Worm (Caenorhabditis elegans) whole organism, L3 larva: ENCODE measurements around the gene clec-130.

ENCODE experiments used
- ama-1 ChIP-seq: fragments of 150-350 bp; optimal IDR thresholded peaks from 2 replicates; lab custom pipeline; 2018
- ceh-28 ChIP-seq: fragments of 150-350 bp; optimal IDR thresholded peaks from 2 replicates; lab custom pipeline; 2014; ENCODE audit warnings: missing biosample characterization, missing genetic modification reagents, missing genetic modification characterization
- ceh-82 ChIP-seq: fragments of 150-350 bp; optimal IDR thresholded peaks from 2 replicates; lab custom pipeline; 2014; ENCODE audit warnings: missing biosample characterization, missing genetic modification characterization
- ceh-9 ChIP-seq: sonication (generic microtip); optimal IDR thresholded peaks from 2 replicates; lab custom pipeline; 2018; ENCODE audit warnings: missing biosample characterization, missing genetic modification characterization
- elt-3 ChIP-seq, 3 experiments: fragments of 150-350 bp in 1 of 3; sonication (generic microtip) in 2 of 3; optimal IDR thresholded peaks; 2 replicates in 2 of 3; 4 replicates in 1 of 3; lab custom pipeline; 2014 to 2017; ENCODE audit warnings: missing biosample characterization in 3 of 3, missing genetic modification characterization in 3 of 3
- fkh-10 ChIP-seq: sonication (generic microtip); optimal IDR thresholded peaks from 2 replicates; lab custom pipeline; 2017; ENCODE audit warnings: missing biosample characterization, missing genetic modification reagents, missing genetic modification characterization
- lin-15B ChIP-seq: fragments of 150-350 bp; optimal IDR thresholded peaks from 2 replicates; lab custom pipeline; 2014; ENCODE audit warnings: missing biosample characterization, missing genetic modification characterization
- lin-39 ChIP-seq: fragments of 150-350 bp; optimal IDR thresholded peaks from 2 replicates; lab custom pipeline; 2018; ENCODE audit warnings: missing biosample characterization, missing genetic modification reagents, missing genetic modification characterization
- nhr-11 ChIP-seq: fragments of 150-350 bp; optimal IDR thresholded peaks from 2 replicates; lab custom pipeline; 2014; ENCODE audit warnings: missing biosample characterization, missing genetic modification characterization
- nhr-25 ChIP-seq: sonication (generic microtip); optimal IDR thresholded peaks from 2 replicates; lab custom pipeline; 2017; ENCODE audit warnings: missing biosample characterization, missing genetic modification characterization
- nhr-77 ChIP-seq: fragments of 150-350 bp; optimal IDR thresholded peaks from 2 replicates; lab custom pipeline; 2014; ENCODE audit warnings: missing biosample characterization, missing genetic modification characterization
- pha-4 ChIP-seq: fragments of 150-350 bp; optimal IDR thresholded peaks from 2 replicates; lab custom pipeline; 2014; ENCODE audit warnings: missing biosample characterization, missing genetic modification reagents, missing genetic modification characterization
- pqm-1 ChIP-seq: fragments of 150-350 bp; optimal IDR thresholded peaks from 2 replicates; lab custom pipeline; 2017; ENCODE audit warnings: missing biosample characterization, missing genetic modification characterization, inconsistent platforms
- snpc-4 ChIP-seq: fragments of 150-350 bp; optimal IDR thresholded peaks from 2 replicates; lab custom pipeline; 2014; ENCODE audit warnings: missing biosample characterization, missing genetic modification characterization

DNA sequence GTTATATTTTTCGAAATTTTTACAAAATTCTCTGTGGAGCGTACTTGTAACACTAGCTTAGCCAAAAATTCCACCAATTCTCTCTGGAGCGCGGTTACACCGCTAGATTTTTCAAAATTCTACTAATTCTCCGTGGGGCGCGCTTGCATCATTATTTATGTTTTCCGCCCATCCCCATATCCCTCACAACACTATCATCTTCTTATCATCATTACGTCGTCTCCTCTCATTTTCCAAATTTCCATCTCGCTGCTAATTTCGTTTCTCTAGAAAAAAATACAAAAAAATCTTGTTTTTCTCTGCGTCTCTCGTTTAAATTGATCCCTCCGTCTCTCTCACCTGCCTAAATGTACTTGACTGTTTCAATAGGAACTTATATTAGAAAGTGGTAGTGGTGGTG lies 18.1 kb upstream of the clec-130 start:
- TF ChIP-seq elt-3 (tag; optimal IDR thresholded peaks at IDR 0.05; lab: Kevin White, UChicago) = no peak
- TF ChIP-seq nhr-25 = no peak
- TF ChIP-seq snpc-4 = no peak
- no peak for TF ChIP-seq ceh-9 (tag; lab: Kevin White, UChicago)
- TF ChIP-seq fkh-10 (GFP tag; lab: Kevin White, UChicago) = no peak
- TF ChIP-seq ama-1 (lab: Kevin White, UChicago) = no peak
- no peak for TF ChIP-seq ceh-28 (tag; lab: Kevin White, UChicago)
- no peak for TF ChIP-seq lin-15B (tag; lab: Kevin White, UChicago)
- no peak for TF ChIP-seq pha-4 (tag; lab: Kevin White, UChicago)
- TF ChIP-seq pqm-1 (tag; lab: Kevin White, UChicago) = no peak
- TF ChIP-seq ceh-82 (tag; lab: Kevin White, UChicago) = no peak
- TF ChIP-seq lin-39 (tag; lab: Kevin White, UChicago) = no peak
- no peak for TF ChIP-seq nhr-77
- no peak for TF ChIP-seq nhr-11 (tag; lab: Kevin White, UChicago)
